Fruit fly (Drosophila melanogaster) whole organism, embryonic: Measurements from ENCODE around the gene Tsr1.

Experiments
- Atf6 ChIP-seq: fragments of 200-800 bp; sonication (Bioruptor generic); IDR thresholded peaks from 2 replicates; pipeline ENCODE4 v1.3.6; 2022; ENCODE audit warnings: missing biosample characterization, missing genetic modification characterization
- CG10209 ChIP-seq: fragments of 200-800 bp; sonication (Bioruptor generic); optimal IDR thresholded peaks from 3 replicates; lab custom pipeline; 2017; ENCODE audit warnings: missing biosample characterization, mild to moderate bottlenecking, missing genetic modification characterization, missing genetic modification reagents
- CG10979 ChIP-seq: fragments of 200-800 bp; sonication (Bioruptor generic); optimal IDR thresholded peaks from 2 replicates; lab custom pipeline; 2018; ENCODE audit warnings: missing biosample characterization, mild to moderate bottlenecking, missing genetic modification characterization, moderate library complexity
- CG11456 ChIP-seq: fragments of 200-800 bp; sonication (Bioruptor generic); IDR thresholded peaks from 3 replicates; pipeline ENCODE4 v1.3.6; 2022; ENCODE audit warnings: missing biosample characterization, missing genetic modification characterization
- CG11695 ChIP-seq: fragments of 200-800 bp; sonication (Bioruptor generic); IDR thresholded peaks from 3 replicates; pipeline ENCODE4 v1.3.6; 2022; ENCODE audit warnings: missing biosample characterization, missing genetic modification characterization
- CG15601 ChIP-seq: fragments of 200-800 bp; sonication (Bioruptor generic); optimal IDR thresholded peaks from 3 replicates; lab custom pipeline; 2019; ENCODE audit warnings: missing biosample characterization, mild to moderate bottlenecking, missing genetic modification characterization, moderate library complexity
- CG15696 ChIP-seq: fragments of 200-800 bp; sonication (Bioruptor generic); optimal IDR thresholded peaks from 2 replicates; lab custom pipeline; 2019; ENCODE audit warnings: missing biosample characterization, mild to moderate bottlenecking, missing genetic modification characterization, moderate library complexity
- CG17385 ChIP-seq: fragments of 200-800 bp; sonication (Bioruptor generic); optimal IDR thresholded peaks from 3 replicates; lab custom pipeline; 2018; ENCODE audit warnings: missing biosample characterization, mild to moderate bottlenecking, missing genetic modification characterization
- CG17829 ChIP-seq: fragments of 200-800 bp; optimal IDR thresholded peaks from 2 replicates; lab custom pipeline; 2019; ENCODE audit warnings: missing biosample characterization, mild to moderate bottlenecking, missing genetic modification characterization, moderate library complexity
- CG2678 ChIP-seq: fragments of 200-800 bp; sonication (Bioruptor generic); optimal IDR thresholded peaks from 3 replicates; lab custom pipeline; 2019; ENCODE audit warnings: missing biosample characterization, mild to moderate bottlenecking, missing genetic modification characterization, moderate library complexity
- CG31441 ChIP-seq: fragments of 200-800 bp; sonication (Bioruptor generic); IDR thresholded peaks from 2 replicates; pipeline ENCODE4 v1.3.6; 2022; ENCODE audit warnings: missing biosample characterization, missing genetic modification characterization
- CG7745 ChIP-seq: fragments of 200-800 bp; sonication (Bioruptor generic); optimal IDR thresholded peaks from 2 replicates; lab custom pipeline; 2018; ENCODE audit warnings: missing biosample characterization, mild to moderate bottlenecking, missing genetic modification characterization, moderate library complexity
- CG8089 ChIP-seq: fragments of 200-800 bp; sonication (Bioruptor generic); optimal IDR thresholded peaks from 3 replicates; lab custom pipeline; 2016; ENCODE audit warnings: missing biosample characterization, missing genetic modification characterization
- CG8944 ChIP-seq: fragments of 200-800 bp; sonication (Bioruptor generic); optimal IDR thresholded peaks from 3 replicates; lab custom pipeline; 2016; ENCODE audit warnings: missing biosample characterization, missing genetic modification characterization
- Camta ChIP-seq: fragments of 200-800 bp; sonication (Bioruptor generic); optimal IDR thresholded peaks from 2 replicates; lab custom pipeline; 2016; ENCODE audit warnings: missing biosample characterization, missing genetic modification characterization
- CkIIα-i1 ChIP-seq: fragments of 200-800 bp; sonication (Bioruptor generic); IDR thresholded peaks from 2 replicates; pipeline ENCODE4 v1.3.6; 2022; ENCODE audit warnings: missing biosample characterization, missing genetic modification characterization
- Dbx ChIP-seq: fragments of 200-800 bp; sonication (Bioruptor generic); IDR thresholded peaks from 3 replicates; pipeline ENCODE4 v1.3.6; 2022; ENCODE audit warnings: missing biosample characterization, missing genetic modification characterization
- Dip2 ChIP-seq: fragments of 200-800 bp; sonication (Bioruptor generic); IDR thresholded peaks from 2 replicates; pipeline ENCODE4 v1.3.6; 2022; ENCODE audit warnings: missing biosample characterization, missing genetic modification characterization
- Dref ChIP-seq: fragments of 200-800 bp; sonication (Bioruptor generic); IDR thresholded peaks from 2 replicates; pipeline ENCODE4 v1.3.6; 2022; ENCODE audit warnings: missing biosample characterization, missing genetic modification characterization
- HHEX ChIP-seq: fragments of 200-800 bp; sonication (Bioruptor generic); optimal IDR thresholded peaks from 3 replicates; lab custom pipeline; 2017; ENCODE audit warnings: missing biosample characterization, mild to moderate bottlenecking, missing genetic modification characterization, missing genetic modification reagents
- HLH4C ChIP-seq: fragments of 200-800 bp; sonication (Bioruptor generic); IDR thresholded peaks from 3 replicates; pipeline ENCODE4 v1.3.6; 2022; ENCODE audit warnings: missing biosample characterization, missing genetic modification characterization; ENCODE audit not compliant: partially characterized antibody
- HLH54F ChIP-seq: fragments of 200-800 bp; sonication (Bioruptor generic); optimal IDR thresholded peaks from 3 replicates; lab custom pipeline; 2016; ENCODE audit warnings: missing biosample characterization, missing genetic modification characterization
- Mad ChIP-seq: fragments of 200-800 bp; sonication (Bioruptor generic); optimal IDR thresholded peaks from 2 replicates; lab custom pipeline; 2016; ENCODE audit warnings: missing biosample characterization, missing genetic modification characterization
- NC2β ChIP-seq: fragments of 200-800 bp; sonication (Bioruptor generic); optimal IDR thresholded peaks from 2 replicates; lab custom pipeline; 2016; ENCODE audit warnings: missing biosample characterization, missing genetic modification characterization
- Oli ChIP-seq: fragments of 200-800 bp; sonication (Bioruptor generic); optimal IDR thresholded peaks from 2 replicates; lab custom pipeline; 2018; ENCODE audit warnings: missing biosample characterization, mild to moderate bottlenecking, missing genetic modification characterization, moderate library complexity
- TFAM ChIP-seq: fragments of 200-800 bp; sonication (Bioruptor generic); optimal IDR thresholded peaks from 2 replicates; lab custom pipeline; 2017; ENCODE audit warnings: missing biosample characterization, missing genetic modification characterization, inconsistent platforms
- Taf1 ChIP-seq: fragments of 200-800 bp; sonication (Bioruptor generic); IDR thresholded peaks from 2 replicates; pipeline ENCODE4 v1.3.6; 2022; ENCODE audit warnings: missing biosample characterization, missing genetic modification characterization
- az2 ChIP-seq: fragments of 200-800 bp; sonication (Bioruptor generic); optimal IDR thresholded peaks from 3 replicates; lab custom pipeline; 2016; ENCODE audit warnings: missing biosample characterization, missing genetic modification characterization
- chif ChIP-seq, 2 experiments: fragments of 200-800 bp; sonication (Bioruptor generic); optimal IDR thresholded peaks; 3 replicates each; lab custom pipeline; 2016; ENCODE audit warnings: missing biosample characterization in 2 of 2, missing genetic modification characterization in 2 of 2
- ewg ChIP-seq: fragments of 200-800 bp; sonication (Bioruptor generic); optimal IDR thresholded peaks from 3 replicates; lab custom pipeline; 2017; ENCODE audit warnings: mild to moderate bottlenecking, missing biosample characterization, missing genetic modification reagents, missing genetic modification characterization
- grau ChIP-seq: fragments of 200-800 bp; optimal IDR thresholded peaks from 3 replicates; lab custom pipeline; 2019; ENCODE audit warnings: missing biosample characterization, mild to moderate bottlenecking, missing genetic modification characterization, moderate library complexity
- hkb ChIP-seq, 2 experiments: fragments of 200-800 bp in 1 of 2; fragments of >200 bp in 1 of 2; sonication (Bioruptor generic) in 1 of 2; IDR thresholded peaks in 1 of 2; optimal IDR thresholded peaks in 1 of 2; 2 replicates each; pipeline versions ENCODE4 v1.3.6 to Lab custom; 2017 to 2022; ENCODE audit warnings: missing biosample characterization in 1 of 2, missing genetic modification characterization in 1 of 2
- lmd ChIP-seq: fragments of 200-800 bp; sonication (Bioruptor generic); IDR thresholded peaks from 2 replicates; pipeline ENCODE4 v1.3.6; 2022; ENCODE audit warnings: missing biosample characterization, missing genetic modification characterization
- lola ChIP-seq, 3 experiments: fragments of >200 bp in 2 of 3; fragments of 200-800 bp in 1 of 3; sonication (Bioruptor generic) in 1 of 3; optimal IDR thresholded peaks; 2 replicates each; lab custom pipeline; 2017 to 2019; ENCODE audit warnings: missing biosample characterization in 3 of 3, missing genetic modification characterization in 3 of 3, mild to moderate bottlenecking in 1 of 3, moderate library complexity in 1 of 3
- nerfin-2 ChIP-seq: fragments of 200-800 bp; sonication (Bioruptor generic); IDR thresholded peaks from 2 replicates; pipeline ENCODE4 v1.3.6; 2022; ENCODE audit warnings: missing biosample characterization, missing genetic modification characterization; ENCODE audit not compliant: partially characterized antibody
- org-1 ChIP-seq: fragments of 200-800 bp; sonication (Bioruptor generic); optimal IDR thresholded peaks from 2 replicates; lab custom pipeline; 2017; ENCODE audit warnings: missing biosample characterization, missing genetic modification characterization
- otp ChIP-seq: fragments of 200-800 bp; sonication (Bioruptor generic); IDR thresholded peaks from 3 replicates; pipeline ENCODE4, ENCODE4 v1.3.6; 2022; ENCODE audit warnings: missing biosample characterization, missing genetic modification characterization
- pan ChIP-seq, 4 experiments: fragments of >200 bp in 3 of 4; fragments of 200-800 bp in 1 of 4; sonication (Bioruptor generic) in 1 of 4; optimal IDR thresholded peaks in 3 of 4; IDR thresholded peaks in 1 of 4; 2 replicates each; pipeline versions ENCODE4 v1.3.6 to Lab custom; 2017 to 2022; ENCODE audit warnings: missing biosample characterization in 2 of 4, missing genetic modification characterization in 2 of 4, mixed read lengths in 1 of 4
- pnt ChIP-seq: fragments of 200-800 bp; sonication (Bioruptor generic); optimal IDR thresholded peaks from 3 replicates; lab custom pipeline; 2016; ENCODE audit warnings: missing biosample characterization, missing genetic modification characterization
- repo ChIP-seq: fragments of 200-800 bp; sonication (Bioruptor generic); optimal IDR thresholded peaks from 2 replicates; lab custom pipeline; 2016; ENCODE audit warnings: missing biosample characterization, missing genetic modification characterization
- schlank ChIP-seq: fragments of 200-800 bp; sonication (Bioruptor generic); optimal IDR thresholded peaks from 2 replicates; lab custom pipeline; 2018; ENCODE audit warnings: missing biosample characterization, mild to moderate bottlenecking, missing genetic modification characterization
- slbo ChIP-seq: fragments of 200-800 bp; sonication (Bioruptor generic); IDR thresholded peaks from 2 replicates; pipeline ENCODE4 v1.3.6; 2022; ENCODE audit warnings: missing biosample characterization, missing genetic modification characterization
- ssp ChIP-seq: fragments of 200-800 bp; sonication (Bioruptor generic); IDR thresholded peaks from 2 replicates; pipeline ENCODE4 v1.3.6; 2022; ENCODE audit warnings: missing biosample characterization, missing genetic modification characterization
- stc ChIP-seq: fragments of 200-800 bp; sonication (Bioruptor generic); IDR thresholded peaks from 2 replicates; pipeline ENCODE4 v1.3.6; 2022; ENCODE audit warnings: missing biosample characterization, missing genetic modification characterization
- stwl ChIP-seq: fragments of 200-800 bp; sonication (Bioruptor generic); optimal IDR thresholded peaks from 3 replicates; lab custom pipeline; 2018; ENCODE audit warnings: missing biosample characterization, mild to moderate bottlenecking, missing genetic modification characterization, moderate library complexity
- tio ChIP-seq: fragments of 200-800 bp; sonication (Bioruptor generic); optimal IDR thresholded peaks from 2 replicates; lab custom pipeline; 2017; ENCODE audit warnings: missing biosample characterization, missing genetic modification characterization, inconsistent platforms
- ttk ChIP-seq: fragments of 200-800 bp; sonication (Bioruptor generic); IDR thresholded peaks from 2 replicates; pipeline ENCODE4 v2.1.2; 2022; ENCODE audit warnings: missing biosample characterization, missing genetic modification characterization
- wek ChIP-seq: fragments of 200-800 bp; sonication (Bioruptor generic); optimal IDR thresholded peaks from 3 replicates; lab custom pipeline; 2018; ENCODE audit warnings: missing biosample characterization, mild to moderate bottlenecking, missing genetic modification characterization, moderate library complexity

Tsr1 gene

dm6 chr3L:21347197-21347831 is 12.3 kb downstream of the Tsr1 start (continued):
- TF ChIP-seq ssp (GFP tag; lab: Robert Waterston, UW) = peak; percentile 42
- TF ChIP-seq CG11695 (GFP tag; lab: Robert Waterston, UW) = peak; percentile 42; the same call in 1 of the 3 replicates
- TF ChIP-seq stwl (tag; lab: Kevin White, UChicago) = no peak
- no peak for TF ChIP-seq hkb (optimal IDR thresholded peaks at IDR 0.05; lab: Kevin White, UChicago)
- TF ChIP-seq hkb (GFP tag; IDR thresholded peaks at IDR 0.05; lab: Robert Waterston, UW) = peak; percentile 44; the same call in 1 of the 2 replicates
- TF ChIP-seq CG17385 (GFP tag; lab: Kevin White, UChicago) = peak; percentile 1
- no peak for TF ChIP-seq schlank
- TF ChIP-seq repo = no peak
- TF ChIP-seq pan (optimal IDR thresholded peaks at IDR 0.05; lab: Kevin White, UChicago) = no peak
- peak in 1 of 2 experiments; percentile 38 for TF ChIP-seq pan (GFP tag; optimal IDR thresholded peaks at IDR 0.05 in 1 of 2, IDR thresholded peaks at IDR 0.05 in 1 of 2)
- TF ChIP-seq Atf6 (GFP tag; lab: Robert Waterston, UW) = 0 out of 2 replicates have a peak, but pooled peaks have one; percentile 8
- peak; percentile 69 for TF ChIP-seq slbo (GFP tag; lab: Robert Waterston, UW)
- peak; percentile 38 for TF ChIP-seq pnt (GFP tag; lab: Kevin White, UChicago)
- peak; percentile 64 for TF ChIP-seq CG10209
- 0 out of 2 replicates have a peak, but pooled peaks have one; percentile 17 for TF ChIP-seq lmd (GFP tag; lab: Robert Waterston, UW)
- peak; percentile 61 for TF ChIP-seq az2
- TF ChIP-seq CG17829 = peak; percentile 26
- TF ChIP-seq ewg (GFP tag; lab: Kevin White, UChicago) = no peak
- TF ChIP-seq CG31441 = peak; percentile 62
- 0 out of 3 replicates have a peak, but pooled peaks have one; percentile 59 for TF ChIP-seq otp (GFP tag; lab: Robert Waterston, UW)
- TF ChIP-seq nerfin-2 (GFP tag; lab: Robert Waterston, UW) = no peak
- TF ChIP-seq NC2β = no peak
- TF ChIP-seq HLH54F (GFP tag; lab: Kevin White, UChicago) = peak; percentile 18
- TF ChIP-seq CG11456 (GFP tag; lab: Robert Waterston, UW) = 0 out of 3 replicates have a peak, but pooled peaks have one; percentile 29
- no peak for TF ChIP-seq CkIIα-i1 (GFP tag; lab: Robert Waterston, UW)
- TF ChIP-seq HLH4C (GFP tag; lab: Robert Waterston, UW) = no peak
- TF ChIP-seq Dref (GFP tag; lab: Robert Waterston, UW) = no peak
- peak in 1 of 3 experiments; percentile 57 for TF ChIP-seq lola (GFP tag; optimal IDR thresholded peaks at IDR 0.05; lab: Kevin White, UChicago)
- TF ChIP-seq Dbx = no peak
- TF ChIP-seq CG8089 (GFP tag; lab: Kevin White, UChicago) = peak; percentile 42
- no peak for TF ChIP-seq stc (GFP tag; lab: Robert Waterston, UW)
- no peak for TF ChIP-seq CG15601 (tag; lab: Kevin White, UChicago)
- no peak for TF ChIP-seq TFAM (GFP tag; lab: Kevin White, UChicago)
- TF ChIP-seq Taf1 (GFP tag; lab: Robert Waterston, UW) = no peak
- TF ChIP-seq Mad = peak; percentile 29
- TF ChIP-seq CG8944 (GFP tag; lab: Kevin White, UChicago) = peak; percentile 32
- TF ChIP-seq ttk (GFP tag; lab: Robert Waterston, UW) = peak; percentile 45; the same call in 1 of the 2 replicates
- TF ChIP-seq Camta = peak; percentile 45
- peak; percentile 42 for TF ChIP-seq HHEX
- TF ChIP-seq chif (GFP tag; optimal IDR thresholded peaks at IDR 0.05; lab: Kevin White, UChicago) = peak; percentile 37 to 47
- TF ChIP-seq grau (tag; lab: Kevin White, UChicago) = peak; percentile 57
- peak; percentile 32 for TF ChIP-seq CG2678 (tag; lab: Kevin White, UChicago)
- TF ChIP-seq Oli (tag; lab: Kevin White, UChicago) = peak; percentile 63
- peak; percentile 24 for TF ChIP-seq tio (GFP tag; lab: Kevin White, UChicago)
- TF ChIP-seq wek (GFP tag; lab: Kevin White, UChicago) = no peak
- TF ChIP-seq CG15696 = no peak
- TF ChIP-seq org-1 = peak; percentile 42
- TF ChIP-seq Dip2 (GFP tag; lab: Robert Waterston, UW) = no peak
- no peak for TF ChIP-seq CG7745 (tag; lab: Kevin White, UChicago)
- TF ChIP-seq CG10979 (tag; lab: Kevin White, UChicago) = peak; percentile 40
